Worm (Caenorhabditis elegans) whole organism, L1 larva: ENCODE measurements around the gene C29F9.8.
A peak's percentile ranks its signal among the peaks of the same experiment; 100 is the strongest.

Experiments used
- C04F5.9 ChIP-seq: sonication (generic microtip); optimal IDR thresholded peaks from 2 replicates; lab custom pipeline; 2016; ENCODE audit warnings: missing genetic modification characterization, missing compliant biosample characterization
- C16A3.4 ChIP-seq: fragments of 150-350 bp; optimal IDR thresholded peaks from 2 replicates; lab custom pipeline; 2014; ENCODE audit warnings: missing biosample characterization, missing genetic modification characterization
- F16B12.6 ChIP-seq: fragments of 150-350 bp; optimal IDR thresholded peaks from 2 replicates; lab custom pipeline; 2014; ENCODE audit warnings: missing biosample characterization, missing genetic modification characterization
- Y116A8C.19 ChIP-seq: sonication (generic microtip); optimal IDR thresholded peaks from 2 replicates; lab custom pipeline; 2016; ENCODE audit warnings: missing compliant biosample characterization, missing genetic modification characterization, borderline replicate concordance
- aha-1 ChIP-seq: fragments of 150-350 bp; optimal IDR thresholded peaks from 2 replicates; lab custom pipeline; 2014; ENCODE audit warnings: missing biosample characterization, missing genetic modification characterization
- aly-2 ChIP-seq: fragments of 150-350 bp; optimal IDR thresholded peaks from 2 replicates; lab custom pipeline; 2014; ENCODE audit warnings: missing biosample characterization, missing genetic modification characterization
- ama-1 ChIP-seq: fragments of 150-350 bp; optimal IDR thresholded peaks from 2 replicates; lab custom pipeline; 2014
- blmp-1 ChIP-seq: fragments of 150-350 bp; optimal IDR thresholded peaks from 2 replicates; lab custom pipeline; 2014; ENCODE audit warnings: missing biosample characterization, missing genetic modification characterization
- ceh-8 ChIP-seq: fragments of 200-800 bp; sonication (Bioruptor generic); optimal IDR thresholded peaks from 2 replicates; lab custom pipeline; 2018; ENCODE audit warnings: mild to moderate bottlenecking, missing genetic modification characterization, moderate library complexity, missing compliant biosample characterization
- ceh-88 ChIP-seq: fragments of 200-800 bp; sonication (Bioruptor generic); IDR thresholded peaks from 2 replicates; pipeline ENCODE4 v1.3.6; 2022; ENCODE audit warnings: missing genetic modification characterization, missing compliant biosample characterization
- ceh-90 ChIP-seq: sonication (generic microtip); optimal IDR thresholded peaks from 2 replicates; lab custom pipeline; 2016; ENCODE audit warnings: missing genetic modification characterization, missing compliant biosample characterization
- dpl-1 ChIP-seq, 3 experiments: fragments of 150-350 bp in 2 of 3; sonication (generic microtip) in 1 of 3; optimal IDR thresholded peaks; 2 replicates each; lab custom pipeline; 2014 to 2017; ENCODE audit warnings: missing biosample characterization in 3 of 3, missing genetic modification characterization in 3 of 3, missing genetic modification reagents in 3 of 3
- efl-1 ChIP-seq, 4 experiments: fragments of 150-350 bp; optimal IDR thresholded peaks in 3 of 4; peaks in 1 of 4; 1 replicate in 1 of 4; 2 replicates in 3 of 4; lab custom pipeline; 2014; ENCODE audit warnings: missing biosample characterization in 2 of 4, missing genetic modification characterization in 2 of 4, missing genetic modification reagents in 2 of 4
- egl-13 ChIP-seq: sonication (generic microtip); optimal IDR thresholded peaks from 2 replicates; lab custom pipeline; 2016; ENCODE audit warnings: missing genotype, missing genetic modification reagents, missing genetic modification characterization, missing compliant biosample characterization
- elt-3 ChIP-seq, 6 experiments: fragments of 150-350 bp in 1 of 6; sonication (generic microtip); optimal IDR thresholded peaks; 2 replicates each; lab custom pipeline; 2017 to 2018; ENCODE audit warnings: missing biosample characterization in 6 of 6, missing genetic modification characterization in 6 of 6, inconsistent platforms in 1 of 6
- fkh-4 ChIP-seq: sonication (generic microtip); optimal IDR thresholded peaks from 2 replicates; lab custom pipeline; 2016; ENCODE audit warnings: missing compliant biosample characterization, missing genetic modification characterization, borderline replicate concordance
- fkh-8 ChIP-seq: sonication (generic microtip); optimal IDR thresholded peaks from 2 replicates; lab custom pipeline; 2016; ENCODE audit warnings: mild to moderate bottlenecking, missing genetic modification characterization, missing compliant biosample characterization
- hlh-4 ChIP-seq: sonication (generic microtip); optimal IDR thresholded peaks from 2 replicates; lab custom pipeline; 2016; ENCODE audit warnings: mild to moderate bottlenecking, missing genetic modification characterization, missing compliant biosample characterization
- hpl-2 ChIP-seq: fragments of 150-350 bp; optimal IDR thresholded peaks from 2 replicates; lab custom pipeline; 2014; ENCODE audit warnings: missing biosample characterization, missing genetic modification reagents, missing genetic modification characterization
- irx-1 ChIP-seq: sonication (generic microtip); optimal IDR thresholded peaks from 2 replicates; lab custom pipeline; 2016; ENCODE audit warnings: missing genetic modification characterization, missing compliant biosample characterization
- jun-1 ChIP-seq: fragments of 150-350 bp; optimal IDR thresholded peaks from 2 replicates; lab custom pipeline; 2014; ENCODE audit warnings: missing biosample characterization, missing genetic modification reagents, missing genetic modification characterization
- lin-13 ChIP-seq: fragments of 150-350 bp; optimal IDR thresholded peaks from 2 replicates; lab custom pipeline; 2014; ENCODE audit warnings: missing biosample characterization, missing genetic modification reagents, missing genetic modification characterization
- lin-14 ChIP-seq: fragments of 200-800 bp; sonication (Bioruptor generic); optimal IDR thresholded peaks from 2 replicates; lab custom pipeline; 2018; ENCODE audit warnings: mild to moderate bottlenecking, missing genetic modification characterization, moderate library complexity, missing compliant biosample characterization
- lin-15B ChIP-seq: fragments of 150-350 bp; sonication (generic microtip); optimal IDR thresholded peaks from 3 replicates; lab custom pipeline; 2014; ENCODE audit warnings: missing biosample characterization, missing genetic modification characterization
- lin-35 ChIP-seq, 2 experiments: fragments of 150-350 bp; optimal IDR thresholded peaks; 2 replicates each; lab custom pipeline; 2014; ENCODE audit warnings: missing biosample characterization in 2 of 2, missing genetic modification characterization in 2 of 2, missing genetic modification reagents in 2 of 2
- lin-39 ChIP-seq: fragments of 150-350 bp; optimal IDR thresholded peaks from 2 replicates; lab custom pipeline; 2014; ENCODE audit warnings: missing biosample characterization, missing genetic modification reagents, missing genetic modification characterization
- lir-3 ChIP-seq: sonication (generic microtip); optimal IDR thresholded peaks from 2 replicates; lab custom pipeline; 2016; ENCODE audit warnings: mild to moderate bottlenecking, missing genetic modification characterization, moderate library complexity, missing compliant biosample characterization; ENCODE audit not compliant: poor library complexity
- lsy-2 ChIP-seq, 2 experiments: fragments of 150-350 bp; optimal IDR thresholded peaks; 2 replicates each; lab custom pipeline; 2014; ENCODE audit warnings: missing biosample characterization in 2 of 2, missing genetic modification characterization in 2 of 2
- mdl-1 ChIP-seq, 2 experiments: fragments of 150-350 bp; optimal IDR thresholded peaks; 2 replicates each; lab custom pipeline; 2014 to 2017; ENCODE audit warnings: missing biosample characterization in 2 of 2, missing genetic modification characterization in 2 of 2, inconsistent platforms in 1 of 2
- mef-2 ChIP-seq: fragments of 150-350 bp; optimal IDR thresholded peaks from 2 replicates; lab custom pipeline; 2014; ENCODE audit warnings: missing biosample characterization, missing genetic modification characterization
- mep-1 ChIP-seq: fragments of 150-350 bp; optimal IDR thresholded peaks from 2 replicates; lab custom pipeline; 2014; ENCODE audit warnings: missing biosample characterization, missing genetic modification characterization
- nhr-11 ChIP-seq: fragments of 150-350 bp; optimal IDR thresholded peaks from 2 replicates; lab custom pipeline; 2014; ENCODE audit warnings: missing biosample characterization, missing genetic modification characterization
- nhr-47 ChIP-seq: sonication (generic microtip); optimal IDR thresholded peaks from 2 replicates; lab custom pipeline; 2016; ENCODE audit warnings: mild to moderate bottlenecking, missing genetic modification characterization, moderate library complexity, missing compliant biosample characterization
- nhr-77 ChIP-seq: fragments of 150-350 bp; optimal IDR thresholded peaks from 2 replicates; lab custom pipeline; 2014; ENCODE audit warnings: missing biosample characterization, missing genetic modification characterization
- nhr-84 ChIP-seq: sonication (generic microtip); optimal IDR thresholded peaks from 2 replicates; lab custom pipeline; 2017; ENCODE audit warnings: missing biosample characterization, missing genetic modification characterization
- nhr-85 ChIP-seq: sonication (generic microtip); peaks from one replicate; lab custom pipeline; 2016; ENCODE audit warnings: missing genetic modification characterization, inconsistent platforms, missing compliant biosample characterization
- pag-3 ChIP-seq: sonication (generic microtip); optimal IDR thresholded peaks from 2 replicates; lab custom pipeline; 2017; ENCODE audit warnings: missing genetic modification characterization, mild to moderate bottlenecking, missing compliant biosample characterization, antibody characterized with exemption, borderline replicate concordance; ENCODE audit not compliant: insufficient read depth
- rnt-1 ChIP-seq: sonication (generic microtip); optimal IDR thresholded peaks from 2 replicates; lab custom pipeline; 2016; ENCODE audit warnings: mild to moderate bottlenecking, missing genetic modification characterization, moderate library complexity, missing compliant biosample characterization
- skn-1 ChIP-seq: fragments of 150-350 bp; optimal IDR thresholded peaks from 2 replicates; lab custom pipeline; 2014; ENCODE audit warnings: missing biosample characterization, missing genetic modification characterization
- snu-23 ChIP-seq: sonication (generic microtip); optimal IDR thresholded peaks from 2 replicates; lab custom pipeline; 2016; ENCODE audit warnings: missing genetic modification characterization, missing compliant biosample characterization
- sox-4 ChIP-seq: sonication (generic microtip); optimal IDR thresholded peaks from 2 replicates; lab custom pipeline; 2016; ENCODE audit warnings: missing genetic modification characterization, missing compliant biosample characterization
- sup-37 ChIP-seq: fragments of 200-800 bp; sonication (Bioruptor generic); optimal IDR thresholded peaks from 2 replicates; lab custom pipeline; 2018; ENCODE audit warnings: mild to moderate bottlenecking, missing genetic modification characterization, missing compliant biosample characterization
- tbx-2 ChIP-seq: sonication (generic microtip); optimal IDR thresholded peaks from 2 replicates; lab custom pipeline; 2016; ENCODE audit warnings: missing genetic modification characterization, missing compliant biosample characterization
- tlp-1 ChIP-seq: fragments of 150-350 bp; optimal IDR thresholded peaks from 2 replicates; lab custom pipeline; 2014; ENCODE audit warnings: missing biosample characterization, missing genetic modification characterization
- unc-130 ChIP-seq: fragments of 150-350 bp; optimal IDR thresholded peaks from 2 replicates; lab custom pipeline; 2017; ENCODE audit warnings: missing biosample characterization, missing genetic modification characterization, inconsistent platforms
- unc-86 ChIP-seq: sonication (generic microtip); optimal IDR thresholded peaks from 2 replicates; lab custom pipeline; 2016; ENCODE audit warnings: missing genetic modification characterization, missing compliant biosample characterization
- zag-1 ChIP-seq: fragments of 150-350 bp; optimal IDR thresholded peaks from 2 replicates; lab custom pipeline; 2014; ENCODE audit warnings: missing biosample characterization, missing genetic modification characterization

Gene C29F9.8

ce11 chrIII:86316-86715 is 10.6 kb downstream of the C29F9.8 start, which contains the start of gene attf-3 (continued):
- peak; percentile 53 for TF ChIP-seq mef-2 (tag; lab: Kevin White, UChicago)
- TF ChIP-seq dpl-1 (GFP tag; optimal IDR thresholded peaks at IDR 0.05; lab: Kevin White, UChicago) = peak; percentile 50 to 79 (median 65)
- TF ChIP-seq aly-2 = no peak
- TF ChIP-seq nhr-77 = peak; percentile 60
- TF ChIP-seq lin-39 = no peak
- peak; percentile 49 for TF ChIP-seq egl-13
- peak; percentile 75 to 81 for TF ChIP-seq efl-1 (optimal IDR thresholded peaks at IDR 0.05; lab: Kevin White, UChicago)
- TF ChIP-seq efl-1 (GFP tag; optimal IDR thresholded peaks at IDR 0.05 in 1 of 2; lab: Kevin White, UChicago) = peak; percentile 64 to 95
- no peak for TF ChIP-seq tlp-1 (tag; lab: Kevin White, UChicago)
- TF ChIP-seq unc-130 (tag; lab: Kevin White, UChicago) = peak; percentile 52
- peak; percentile 79 to 86 for TF ChIP-seq lin-35 (GFP tag; optimal IDR thresholded peaks at IDR 0.05; lab: Kevin White, UChicago)
- TF ChIP-seq F16B12.6 (tag; lab: Kevin White, UChicago) = peak; percentile 38
- TF ChIP-seq snu-23 (GFP tag; lab: Kevin White, UChicago) = peak; percentile 70
- TF ChIP-seq tbx-2 (tag; lab: Kevin White, UChicago) = peak; percentile 50
- no peak for TF ChIP-seq ceh-8
- peak; percentile 35 for TF ChIP-seq unc-86 (tag; lab: Kevin White, UChicago)
- TF ChIP-seq fkh-8 (tag; lab: Kevin White, UChicago) = peak; percentile 74
- TF ChIP-seq C16A3.4 = peak; percentile 61
- peak in 1 of 2 experiments; percentile 57 for TF ChIP-seq mdl-1 (tag; optimal IDR thresholded peaks at IDR 0.05; lab: Kevin White, UChicago)
- peak; percentile 20; the same call in 1 of the 2 replicates for TF ChIP-seq ceh-88 (GFP tag; lab: Robert Waterston, UW)
- no peak for TF ChIP-seq irx-1 (tag; lab: Kevin White, UChicago)
- TF ChIP-seq ama-1 = no peak
- peak; percentile 49 for TF ChIP-seq rnt-1 (tag; lab: Kevin White, UChicago)
- TF ChIP-seq jun-1 (tag; lab: Kevin White, UChicago) = peak; percentile 4
- TF ChIP-seq hlh-4 = no peak
- no peak for TF ChIP-seq nhr-11 (tag; lab: Kevin White, UChicago)
- peak; percentile 69 for TF ChIP-seq lin-14 (GFP tag; lab: Kevin White, UChicago)

DNA sequence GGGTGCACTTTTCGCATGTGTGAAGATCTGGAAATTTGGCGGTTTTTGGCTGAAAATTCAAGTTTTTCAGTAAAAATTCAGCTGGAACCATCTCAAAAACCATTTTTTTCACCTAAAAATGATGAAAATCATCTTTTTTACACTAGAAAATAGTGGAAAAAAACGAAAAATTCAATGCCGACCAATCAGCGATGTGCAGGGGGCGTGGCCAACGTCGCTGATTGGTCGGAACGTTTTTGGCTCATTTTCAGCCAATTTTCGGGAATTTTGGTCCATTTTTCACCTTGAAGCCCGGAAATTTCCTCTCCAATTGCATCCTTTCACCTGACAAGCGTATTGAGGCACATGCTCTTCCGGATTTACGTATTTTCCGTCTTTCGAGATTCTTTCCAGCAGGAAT is 12.5 kb downstream of the C29F9.8 start:
- TF ChIP-seq nhr-47 (tag; lab: Kevin White, UChicago) (no peak), nhr-85 (tag; lab: Kevin White, UChicago) (peak; percentile 56), efl-1 (optimal IDR thresholded peaks at IDR 0.05; lab: Kevin White, UChicago) (no peak), efl-1 (GFP tag; optimal IDR thresholded peaks at IDR 0.05 in 1 of 2; lab: Kevin White, UChicago) (peak in 1 of 2 experiments; percentile 25)

DNA sequence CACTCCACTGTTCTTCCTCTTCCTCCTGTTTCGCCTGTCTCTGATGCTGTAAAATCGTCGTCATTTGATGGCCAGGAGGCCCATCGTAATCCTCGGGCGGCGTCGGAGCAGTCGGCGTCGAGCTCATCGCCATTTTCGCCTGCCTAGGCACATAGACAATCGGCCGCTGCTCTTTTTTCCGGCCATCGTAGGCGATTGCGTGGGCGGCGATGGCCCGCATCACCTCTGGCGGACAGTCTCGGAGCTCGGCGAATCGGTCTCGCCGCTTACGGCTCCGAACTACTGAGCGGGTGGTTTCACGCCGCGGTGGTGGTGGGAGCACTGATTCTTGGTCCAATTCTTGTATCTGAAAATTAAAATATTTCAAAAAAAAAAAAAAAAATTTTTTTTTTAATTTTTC is 24.8 kb downstream of the C29F9.8 start:
- TF ChIP-seq nhr-11 (tag; lab: Kevin White, UChicago) (no peak), lin-15B (tag; lab: Kevin White, UChicago) (no peak), zag-1 (tag; lab: Kevin White, UChicago) (no peak), ceh-8 (no peak), ceh-90 (no peak), ceh-88 (GFP tag; lab: Robert Waterston, UW) (no peak), skn-1 (tag; lab: Kevin White, UChicago) (no peak), aha-1 (tag; lab: Kevin White, UChicago) (no peak), jun-1 (tag; lab: Kevin White, UChicago) (no peak), lin-14 (GFP tag; lab: Kevin White, UChicago) (no peak), C16A3.4 (no peak), mep-1 (no peak), lsy-2 (tag; optimal IDR thresholded peaks at IDR 0.05; lab: Kevin White, UChicago) (no peak), fkh-4 (no peak)
- TF ChIP-seq, all 84 proteins: peak for 0

DNA sequence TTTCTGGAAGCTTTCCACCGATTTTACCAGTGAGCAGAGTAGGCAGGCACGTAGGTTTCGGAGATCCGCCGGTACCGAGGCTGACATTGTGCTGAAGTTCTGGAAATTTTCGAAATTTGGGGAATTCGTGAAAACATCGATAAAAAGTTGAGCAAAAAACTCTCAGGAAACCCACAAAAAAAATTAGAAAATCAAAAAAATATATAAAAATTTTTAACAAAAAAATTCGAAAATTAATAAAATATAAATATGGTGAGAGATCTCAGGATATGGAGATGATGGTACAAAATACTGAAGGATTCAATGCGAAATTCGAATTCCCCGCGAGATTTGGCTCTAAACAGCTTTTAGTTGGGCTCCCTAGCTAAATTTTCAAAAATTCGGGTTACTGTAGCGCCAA is 27.3 kb downstream of the C29F9.8 start, which contains the start of gene spt-4:
TSS of gene spt-4 (minus strand) at position 101 of the 400 bp plus-strand sequence.
- TF ChIP-seq lin-13 (GFP tag; lab: Kevin White, UChicago) (no peak), tbx-2 (tag; lab: Kevin White, UChicago) (no peak), unc-130 (tag; lab: Kevin White, UChicago) (no peak), blmp-1 (tag; lab: Kevin White, UChicago) (no peak), pag-3 (no peak), elt-3 (tag; optimal IDR thresholded peaks at IDR 0.05; lab: Kevin White, UChicago) (no peak), zag-1 (tag; lab: Kevin White, UChicago) (no peak), C04F5.9 (tag; lab: Kevin White, UChicago) (no peak), mdl-1 (tag; optimal IDR thresholded peaks at IDR 0.05; lab: Kevin White, UChicago) (no peak), Y116A8C.19 (tag; lab: Kevin White, UChicago) (no peak), jun-1 (tag; lab: Kevin White, UChicago) (no peak), hpl-2 (GFP tag; lab: Kevin White, UChicago) (no peak), sup-37 (GFP tag; lab: Kevin White, UChicago) (no peak), sox-4 (no peak), nhr-84 (tag; lab: Kevin White, UChicago) (no peak), lir-3 (tag; lab: Kevin White, UChicago) (no peak)
- TF ChIP-seq, all 84 proteins: peak for 0
